Worm (Caenorhabditis elegans) whole organism, L3 larva: Measurements from ENCODE around the gene D1014.6.

Source experiments
- ama-1 ChIP-seq: fragments of 150-350 bp; optimal IDR thresholded peaks from 2 replicates; lab custom pipeline; 2018
- elt-2 ChIP-seq: sonication (generic microtip); optimal IDR thresholded peaks from 2 replicates; lab custom pipeline; 2016; ENCODE audit warnings: missing genetic modification reagents, mild to moderate bottlenecking, missing genetic modification characterization, missing compliant biosample characterization
- eor-1 ChIP-seq, 2 experiments: fragments of 150-350 bp; optimal IDR thresholded peaks; 2 replicates each; lab custom pipeline; 2014 to 2018; ENCODE audit warnings: missing biosample characterization in 2 of 2, missing genetic modification characterization in 2 of 2
- jun-1 ChIP-seq: fragments of 150-350 bp; optimal IDR thresholded peaks from 2 replicates; lab custom pipeline; 2014; ENCODE audit warnings: missing biosample characterization, missing genetic modification reagents, missing genetic modification characterization
- mdl-1 ChIP-seq: fragments of 150-350 bp; optimal IDR thresholded peaks from 2 replicates; lab custom pipeline; 2014; ENCODE audit warnings: missing biosample characterization, missing genetic modification characterization
- nhr-12 ChIP-seq: fragments of 150-350 bp; optimal IDR thresholded peaks from 2 replicates; lab custom pipeline; 2014; ENCODE audit warnings: missing biosample characterization, missing genetic modification characterization
- nhr-237 ChIP-seq: fragments of 150-350 bp; optimal IDR thresholded peaks from 2 replicates; lab custom pipeline; 2014; ENCODE audit warnings: missing biosample characterization, missing genetic modification characterization
- nhr-76 ChIP-seq: fragments of 150-350 bp; sonication (generic microtip); optimal IDR thresholded peaks from 5 replicates; lab custom pipeline; 2014; ENCODE audit warnings: missing biosample characterization, missing genetic modification characterization
- nhr-77 ChIP-seq: fragments of 150-350 bp; optimal IDR thresholded peaks from 2 replicates; lab custom pipeline; 2014; ENCODE audit warnings: missing biosample characterization, missing genetic modification characterization
- pqm-1 ChIP-seq: fragments of 150-350 bp; optimal IDR thresholded peaks from 2 replicates; lab custom pipeline; 2017; ENCODE audit warnings: missing biosample characterization, missing genetic modification characterization, inconsistent platforms
- snpc-4 ChIP-seq: fragments of 150-350 bp; optimal IDR thresholded peaks from 2 replicates; lab custom pipeline; 2014; ENCODE audit warnings: missing biosample characterization, missing genetic modification characterization
- unc-62 ChIP-seq: fragments of 150-350 bp; sonication (generic microtip); optimal IDR thresholded peaks from 4 replicates; lab custom pipeline; 2014; ENCODE audit warnings: missing biosample characterization, missing genetic modification reagents, missing genetic modification characterization

DNA sequence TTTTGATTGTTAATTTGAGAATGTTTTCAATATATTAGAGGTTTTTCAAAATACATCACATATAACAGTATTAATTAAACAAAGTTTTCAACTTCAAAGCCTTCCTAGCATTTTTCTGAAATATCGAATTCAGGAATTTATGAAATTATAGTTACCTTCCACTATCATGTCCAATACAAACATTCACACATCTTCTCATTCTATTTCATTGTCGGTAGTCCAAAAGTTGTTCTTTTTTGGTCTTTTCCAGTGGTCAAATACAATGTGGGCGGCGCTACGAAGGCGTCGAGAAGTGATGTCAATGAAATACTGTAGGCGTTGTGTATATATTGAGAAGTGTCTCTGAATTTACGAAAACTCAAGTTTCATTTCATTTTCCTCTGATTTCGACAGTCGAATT is 45.3 kb upstream of the D1014.6 start, which contains the start of gene catp-3:
- no peak for TF ChIP-seq unc-62 (GFP tag; lab: Kevin White, UChicago)
- TF ChIP-seq nhr-77 (tag; lab: Kevin White, UChicago), result no peak
- TF ChIP-seq mdl-1, result no peak
- TF ChIP-seq snpc-4 (tag; lab: Kevin White, UChicago), result no peak
- TF ChIP-seq nhr-237 (tag; lab: Kevin White, UChicago), result no peak
- no peak for TF ChIP-seq ama-1 (lab: Kevin White, UChicago)
- TF ChIP-seq elt-2 (tag; lab: Kevin White, UChicago), result no peak
- TF ChIP-seq eor-1 (tag; optimal IDR thresholded peaks at IDR 0.05; lab: Kevin White, UChicago), result no peak
- TF ChIP-seq pqm-1 (tag; lab: Kevin White, UChicago), result no peak
- no peak for TF ChIP-seq jun-1 (tag; lab: Kevin White, UChicago)
- TF ChIP-seq nhr-12 (tag; lab: Kevin White, UChicago), result no peak
- no peak for TF ChIP-seq nhr-76 (tag; lab: Kevin White, UChicago)
